Worm (Caenorhabditis elegans): ENCODE measurements around the gene F43B10.1.

F43B10.1 gene

DNA sequence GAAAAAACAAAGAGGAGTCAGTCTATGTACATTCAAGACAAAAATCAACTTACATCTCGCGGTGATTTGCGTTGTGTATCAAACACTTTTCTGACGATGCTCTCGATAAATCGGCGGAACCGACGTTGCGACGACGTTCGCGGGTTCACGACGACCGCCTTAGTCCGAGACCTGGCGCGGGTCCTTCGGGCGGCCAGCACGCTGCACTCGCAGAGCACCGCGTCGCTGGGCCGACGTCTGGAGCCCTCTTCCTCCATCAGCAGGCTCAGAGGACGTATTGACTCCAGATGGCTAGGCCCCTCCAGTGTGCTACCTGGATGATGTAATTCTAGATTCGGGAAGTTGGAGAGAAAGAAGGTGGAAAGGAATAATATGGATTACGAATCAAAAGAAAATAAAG, 19.4 kb downstream of the F43B10.1 start:
- TF ChIP-seq egrh-3 (GFP tag; IDR thresholded peaks at IDR 0.05) (peak; percentile 89; the same call in 1 of the 2 replicates), sptf-2 (GFP tag; optimal IDR thresholded peaks at IDR 0.05) (peak; percentile 29), zfh-2 (GFP tag; conservative IDR thresholded peaks at IDR 0.05) (peak; percentile 95), Y53F4B.3 (GFP tag; IDR thresholded peaks at IDR 0.05) (no peak), F57A8.1 (GFP tag; optimal IDR thresholded peaks at IDR 0.05) (no peak)

- no peak for TF ChIP-seq nfya-1 (tag; optimal IDR thresholded peaks at IDR 0.05; ENCODE audit: borderline replicate concordance, insufficient read depth)
- no peak for TF ChIP-seq T26A5.8 (tag; optimal IDR thresholded peaks at IDR 0.05)
- no peak for TF ChIP-seq zfh-2 (GFP tag; conservative IDR thresholded peaks at IDR 0.05)
- no peak for TF ChIP-seq nhr-80 (tag; optimal IDR thresholded peaks at IDR 0.05)
- no peak for TF ChIP-seq aptf-2 (GFP tag; conservative IDR thresholded peaks at IDR 0.05)
- no peak for TF ChIP-seq Y56A3A.18 (GFP tag; IDR thresholded peaks at IDR 0.05)
- TF ChIP-seq B0261.1 (tag; optimal IDR thresholded peaks at IDR 0.05) = no peak
- no peak for TF ChIP-seq mxl-1 (tag; optimal IDR thresholded peaks at IDR 0.05)
- no peak for TF ChIP-seq ztf-6 (GFP tag; IDR thresholded peaks at IDR 0.05)
- no peak for TF ChIP-seq Y67H2A.10 (GFP tag; conservative IDR thresholded peaks at IDR 0.05)
- no peak for TF ChIP-seq Y79H2A.3 (GFP tag; conservative IDR thresholded peaks at IDR 0.05)
- TF ChIP-seq madf-8 (GFP tag; conservative IDR thresholded peaks at IDR 0.05) = no peak
- TF ChIP-seq ets-4 (GFP tag; optimal IDR thresholded peaks at IDR 0.05) = no peak
- no peak for TF ChIP-seq tlf-1 (GFP tag; optimal IDR thresholded peaks at IDR 0.05)
Observed at ce11 chrX:16641678-16642077, 20.9 kb downstream of the F43B10.1 start.

DNA sequence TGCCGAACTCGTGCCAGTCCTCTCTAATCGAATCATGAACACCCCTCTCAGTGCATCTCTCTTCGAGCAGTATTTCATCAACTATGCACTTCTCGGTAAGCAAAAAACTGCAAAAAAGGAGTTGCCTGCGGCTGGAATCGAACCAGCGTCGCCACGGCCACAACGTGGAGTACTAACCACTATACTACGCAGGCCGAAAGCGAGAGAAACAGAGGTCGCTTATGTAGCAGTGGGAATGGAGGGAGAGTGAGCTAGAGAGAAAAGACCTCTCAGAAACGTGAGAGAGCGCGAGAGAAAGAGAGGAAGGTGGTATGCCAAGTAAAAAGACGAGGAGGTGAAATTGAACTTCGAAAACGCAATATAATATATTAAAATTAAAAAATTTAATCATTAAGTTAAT, 27.9 kb downstream of the F43B10.1 start:
- no peak for TF ChIP-seq hlh-26 (GFP tag; conservative IDR thresholded peaks at IDR 0.05)
- TF ChIP-seq tbx-9 (tag; optimal IDR thresholded peaks at IDR 0.05; ENCODE audit: borderline replicate concordance) = no peak
- peak; percentile 54 for TF ChIP-seq egrh-3 (GFP tag; IDR thresholded peaks at IDR 0.05)
- TF ChIP-seq xnd-1 (tag; optimal IDR thresholded peaks at IDR 0.05) = no peak
- peak; percentile 84 for TF ChIP-seq Y56A3A.18 (GFP tag; IDR thresholded peaks at IDR 0.05)
- TF ChIP-seq mxl-1 (tag; optimal IDR thresholded peaks at IDR 0.05) = peak; percentile 46
- peak; percentile 58; the same call in 1 of the 2 replicates for TF ChIP-seq C17E4.6 (GFP tag; IDR thresholded peaks at IDR 0.05)
- TF ChIP-seq F22D6.2 (tag; optimal IDR thresholded peaks at IDR 0.05) = peak; percentile 43
- TF ChIP-seq ztf-18 (tag; optimal IDR thresholded peaks at IDR 0.05) = peak; percentile 47
- TF ChIP-seq lsy-27 (tag; optimal IDR thresholded peaks at IDR 0.05; ENCODE audit: borderline replicate concordance, insufficient read depth) = peak; percentile 54
- TF ChIP-seq ceh-79 (tag; optimal IDR thresholded peaks at IDR 0.05) = peak; percentile 22
- TF ChIP-seq mel-28 (tag; optimal IDR thresholded peaks at IDR 0.05; ENCODE audit: borderline replicate concordance) = no peak
- TF ChIP-seq hmg-20 (GFP tag; IDR thresholded peaks at IDR 0.05) = peak; percentile 75
- no peak for TF ChIP-seq F57C9.4 (tag; optimal IDR thresholded peaks at IDR 0.05)
- TF ChIP-seq F33H1.4 (GFP tag; IDR thresholded peaks at IDR 0.05) = no peak
- no peak for TF ChIP-seq sea-2 (GFP tag; IDR thresholded peaks at IDR 0.05)
- TF ChIP-seq hlh-12 (tag; optimal IDR thresholded peaks at IDR 0.05) = no peak
- TF ChIP-seq snpc-1.1 (tag; optimal IDR thresholded peaks at IDR 0.05; ENCODE audit: insufficient read depth) = peak; percentile 75
- no peak for TF ChIP-seq hsf-1 (GFP tag; IDR thresholded peaks at IDR 0.05)
- peak; percentile 30 for TF ChIP-seq hrde-1 (tag; optimal IDR thresholded peaks at IDR 0.05; ENCODE audit: borderline replicate concordance)
- TF ChIP-seq Y67H2A.10 (GFP tag; conservative IDR thresholded peaks at IDR 0.05) = no peak
- no peak for TF ChIP-seq attf-6 (GFP tag; IDR thresholded peaks at IDR 0.05)
- peak; percentile 87 for TF ChIP-seq ZK185.1 (tag; optimal IDR thresholded peaks at IDR 0.05; ENCODE audit: poor library complexity, severe bottlenecking)
- TF ChIP-seq aptf-3 (GFP tag; IDR thresholded peaks at IDR 0.05) = no peak
- 0 out of 2 replicates have a peak, but pooled peaks have one; percentile 9 for TF ChIP-seq madf-8 (GFP tag; conservative IDR thresholded peaks at IDR 0.05)
- TF ChIP-seq madf-10 (tag; optimal IDR thresholded peaks at IDR 0.05) = peak; percentile 82
- TF ChIP-seq unc-130 (GFP tag; optimal IDR thresholded peaks at IDR 0.05) = peak; percentile 30
- peak; percentile 37; the same call in 1 of the 2 replicates for TF ChIP-seq K11D2.4 (GFP tag; IDR thresholded peaks at IDR 0.05)
- peak; percentile 77 for TF ChIP-seq rcor-1 (GFP tag; IDR thresholded peaks at IDR 0.05)
- peak; percentile 36 for TF ChIP-seq nhr-80 (tag; optimal IDR thresholded peaks at IDR 0.05)
- TF ChIP-seq egl-18 (GFP tag; IDR thresholded peaks at IDR 0.05) = peak; percentile 69; the same call in 1 of the 2 replicates
- TF ChIP-seq nfyb-1 (GFP tag; IDR thresholded peaks at IDR 0.05) = peak; percentile 82

All from whole organism, young adult.